Worm (Caenorhabditis elegans) whole organism, L3 larva: ENCODE data around the gene mpk-2.

Source experiments
- R02D3.7 ChIP-seq: fragments of 150-350 bp; optimal IDR thresholded peaks from 2 replicates; lab custom pipeline; 2014; ENCODE audit warnings: missing biosample characterization, missing genetic modification characterization
- ZK546.5 ChIP-seq: sonication (generic microtip); optimal IDR thresholded peaks from 2 replicates; lab custom pipeline; 2017; ENCODE audit warnings: missing biosample characterization, missing genetic modification characterization
- aly-2 ChIP-seq: fragments of 150-350 bp; optimal IDR thresholded peaks from 2 replicates; lab custom pipeline; 2014; ENCODE audit warnings: missing biosample characterization, missing genetic modification characterization
- ama-1 ChIP-seq: fragments of 150-350 bp; optimal IDR thresholded peaks from 2 replicates; lab custom pipeline; 2018
- ceh-16 ChIP-seq: sonication (generic microtip); optimal IDR thresholded peaks from 2 replicates; lab custom pipeline; 2017; ENCODE audit warnings: missing biosample characterization, missing genetic modification characterization
- ceh-28 ChIP-seq: fragments of 150-350 bp; optimal IDR thresholded peaks from 2 replicates; lab custom pipeline; 2014; ENCODE audit warnings: missing biosample characterization, missing genetic modification reagents, missing genetic modification characterization
- ceh-82 ChIP-seq: fragments of 150-350 bp; optimal IDR thresholded peaks from 2 replicates; lab custom pipeline; 2014; ENCODE audit warnings: missing biosample characterization, missing genetic modification characterization
- ceh-9 ChIP-seq: sonication (generic microtip); optimal IDR thresholded peaks from 2 replicates; lab custom pipeline; 2018; ENCODE audit warnings: missing biosample characterization, missing genetic modification characterization
- daf-12 ChIP-seq: fragments of 150-350 bp; optimal IDR thresholded peaks from 2 replicates; lab custom pipeline; 2014; ENCODE audit warnings: missing biosample characterization, missing genetic modification reagents, missing genetic modification characterization
- egl-27 ChIP-seq: sonication (generic microtip); optimal IDR thresholded peaks from 4 replicates; lab custom pipeline; 2017; ENCODE audit warnings: missing biosample characterization, missing genetic modification reagents, missing genetic modification characterization
- egl-5 ChIP-seq: fragments of 150-350 bp; optimal IDR thresholded peaks from 2 replicates; lab custom pipeline; 2017; ENCODE audit warnings: missing biosample characterization, missing genetic modification reagents, missing genetic modification characterization, inconsistent platforms
- elt-1 ChIP-seq: fragments of 150-350 bp; optimal IDR thresholded peaks from 2 replicates; lab custom pipeline; 2014; ENCODE audit warnings: missing biosample characterization, missing genetic modification characterization
- elt-2 ChIP-seq: sonication (generic microtip); optimal IDR thresholded peaks from 2 replicates; lab custom pipeline; 2016; ENCODE audit warnings: missing genetic modification reagents, mild to moderate bottlenecking, missing genetic modification characterization, missing compliant biosample characterization
- elt-3 ChIP-seq, 3 experiments: fragments of 150-350 bp in 1 of 3; sonication (generic microtip) in 2 of 3; optimal IDR thresholded peaks; 2 replicates in 2 of 3; 4 replicates in 1 of 3; lab custom pipeline; 2014 to 2017; ENCODE audit warnings: missing biosample characterization in 3 of 3, missing genetic modification characterization in 3 of 3
- eor-1 ChIP-seq, 2 experiments: fragments of 150-350 bp; optimal IDR thresholded peaks; 2 replicates each; lab custom pipeline; 2014 to 2018; ENCODE audit warnings: missing biosample characterization in 2 of 2, missing genetic modification characterization in 2 of 2
- fkh-10 ChIP-seq: sonication (generic microtip); optimal IDR thresholded peaks from 2 replicates; lab custom pipeline; 2017; ENCODE audit warnings: missing biosample characterization, missing genetic modification reagents, missing genetic modification characterization
- fkh-2 ChIP-seq: fragments of 150-350 bp; optimal IDR thresholded peaks from 2 replicates; lab custom pipeline; 2014; ENCODE audit warnings: missing biosample characterization, missing genetic modification reagents, missing genetic modification characterization
- fos-1 ChIP-seq: fragments of 150-350 bp; optimal IDR thresholded peaks from 2 replicates; lab custom pipeline; 2014; ENCODE audit warnings: missing biosample characterization, missing genetic modification characterization
- hmg-11 ChIP-seq: sonication (generic microtip); optimal IDR thresholded peaks from 2 replicates; lab custom pipeline; 2016; ENCODE audit warnings: missing genetic modification characterization, missing compliant biosample characterization
- jun-1 ChIP-seq: fragments of 150-350 bp; optimal IDR thresholded peaks from 2 replicates; lab custom pipeline; 2014; ENCODE audit warnings: missing biosample characterization, missing genetic modification reagents, missing genetic modification characterization
- lin-15B ChIP-seq: fragments of 150-350 bp; optimal IDR thresholded peaks from 2 replicates; lab custom pipeline; 2014; ENCODE audit warnings: missing biosample characterization, missing genetic modification characterization
- lin-39 ChIP-seq: fragments of 150-350 bp; optimal IDR thresholded peaks from 2 replicates; lab custom pipeline; 2018; ENCODE audit warnings: missing biosample characterization, missing genetic modification reagents, missing genetic modification characterization
- lsy-12 ChIP-seq: sonication (generic microtip); optimal IDR thresholded peaks from 2 replicates; lab custom pipeline; 2016; ENCODE audit warnings: mild to moderate bottlenecking, missing genetic modification characterization, missing compliant biosample characterization
- mdl-1 ChIP-seq: fragments of 150-350 bp; optimal IDR thresholded peaks from 2 replicates; lab custom pipeline; 2014; ENCODE audit warnings: missing biosample characterization, missing genetic modification characterization
- mml-1 ChIP-seq: fragments of 150-350 bp; sonication (generic microtip); optimal IDR thresholded peaks from 3 replicates; lab custom pipeline; 2014; ENCODE audit warnings: missing biosample characterization, missing genetic modification characterization
- nfya-1 ChIP-seq: sonication (generic microtip); optimal IDR thresholded peaks from 2 replicates; lab custom pipeline; 2017; ENCODE audit warnings: missing genetic modification characterization, mild to moderate bottlenecking, missing compliant biosample characterization, antibody characterized with exemption, moderate library complexity; ENCODE audit not compliant: insufficient read depth
- nhr-11 ChIP-seq: fragments of 150-350 bp; optimal IDR thresholded peaks from 2 replicates; lab custom pipeline; 2014; ENCODE audit warnings: missing biosample characterization, missing genetic modification characterization
- nhr-12 ChIP-seq: fragments of 150-350 bp; optimal IDR thresholded peaks from 2 replicates; lab custom pipeline; 2014; ENCODE audit warnings: missing biosample characterization, missing genetic modification characterization
- nhr-23 ChIP-seq: fragments of 150-350 bp; optimal IDR thresholded peaks from 2 replicates; lab custom pipeline; 2014; ENCODE audit warnings: missing biosample characterization, missing genetic modification reagents, missing genetic modification characterization
- nhr-237 ChIP-seq: fragments of 150-350 bp; optimal IDR thresholded peaks from 2 replicates; lab custom pipeline; 2014; ENCODE audit warnings: missing biosample characterization, missing genetic modification characterization
- nhr-25 ChIP-seq: sonication (generic microtip); optimal IDR thresholded peaks from 2 replicates; lab custom pipeline; 2017; ENCODE audit warnings: missing biosample characterization, missing genetic modification characterization
- nhr-28 ChIP-seq: fragments of 150-350 bp; optimal IDR thresholded peaks from 2 replicates; lab custom pipeline; 2014; ENCODE audit warnings: missing biosample characterization, missing genetic modification characterization
- nhr-43 ChIP-seq: sonication (generic microtip); optimal IDR thresholded peaks from 2 replicates; lab custom pipeline; 2016; ENCODE audit warnings: mild to moderate bottlenecking, missing genetic modification characterization, missing compliant biosample characterization; ENCODE audit not compliant: poor library complexity, severe bottlenecking
- nhr-67 ChIP-seq: fragments of 150-350 bp; optimal IDR thresholded peaks from 2 replicates; lab custom pipeline; 2014; ENCODE audit warnings: missing biosample characterization, missing genetic modification characterization
- nhr-76 ChIP-seq: fragments of 150-350 bp; sonication (generic microtip); optimal IDR thresholded peaks from 5 replicates; lab custom pipeline; 2014; ENCODE audit warnings: missing biosample characterization, missing genetic modification characterization
- nhr-77 ChIP-seq: fragments of 150-350 bp; optimal IDR thresholded peaks from 2 replicates; lab custom pipeline; 2014; ENCODE audit warnings: missing biosample characterization, missing genetic modification characterization
- pha-4 ChIP-seq: fragments of 150-350 bp; optimal IDR thresholded peaks from 2 replicates; lab custom pipeline; 2014; ENCODE audit warnings: missing biosample characterization, missing genetic modification reagents, missing genetic modification characterization
- pqm-1 ChIP-seq: fragments of 150-350 bp; optimal IDR thresholded peaks from 2 replicates; lab custom pipeline; 2017; ENCODE audit warnings: missing biosample characterization, missing genetic modification characterization, inconsistent platforms
- sea-2 ChIP-seq: fragments of 150-350 bp; sonication (generic microtip); optimal IDR thresholded peaks from 4 replicates; lab custom pipeline; 2014; ENCODE audit warnings: missing biosample characterization, missing genetic modification reagents, missing genetic modification characterization
- skn-1 ChIP-seq: fragments of 150-350 bp; optimal IDR thresholded peaks from 2 replicates; lab custom pipeline; 2014; ENCODE audit warnings: missing biosample characterization, missing genetic modification characterization
- snpc-4 ChIP-seq: fragments of 150-350 bp; optimal IDR thresholded peaks from 2 replicates; lab custom pipeline; 2014; ENCODE audit warnings: missing biosample characterization, missing genetic modification characterization
- tbx-2 ChIP-seq: sonication (generic microtip); optimal IDR thresholded peaks from 2 replicates; lab custom pipeline; 2016; ENCODE audit warnings: mild to moderate bottlenecking, missing genetic modification characterization, missing compliant biosample characterization
- unc-39 ChIP-seq: sonication (generic microtip); optimal IDR thresholded peaks from 4 replicates; lab custom pipeline; 2017; ENCODE audit warnings: missing biosample characterization, missing genetic modification characterization
- unc-62 ChIP-seq: fragments of 150-350 bp; sonication (generic microtip); optimal IDR thresholded peaks from 4 replicates; lab custom pipeline; 2014; ENCODE audit warnings: missing biosample characterization, missing genetic modification reagents, missing genetic modification characterization
- zag-1 ChIP-seq: fragments of 150-350 bp; optimal IDR thresholded peaks from 2 replicates; lab custom pipeline; 2014; ENCODE audit warnings: missing biosample characterization, missing genetic modification characterization
- ztf-11 ChIP-seq: fragments of 150-350 bp; optimal IDR thresholded peaks from 2 replicates; lab custom pipeline; 2014; ENCODE audit warnings: missing biosample characterization, missing genetic modification characterization
- ztf-4 ChIP-seq: fragments of 150-350 bp; optimal IDR thresholded peaks from 2 replicates; lab custom pipeline; 2014; ENCODE audit warnings: missing biosample characterization, missing genetic modification characterization

Gene mpk-2

ce11 chrII:5103784-5104457 is at the start of gene mpk-2, which contains the start of gene C04G6.11:
TSS of gene mpk-2 (plus strand) at chrII:5104118.
TSS of gene C04G6.11 (minus strand) at chrII:5103834.
- no peak for TF ChIP-seq fos-1 (tag; lab: Kevin White, UChicago)
- TF ChIP-seq ztf-4 (tag; lab: Kevin White, UChicago): no peak
- TF ChIP-seq pqm-1 (tag; lab: Kevin White, UChicago): peak; percentile 42
- no peak for TF ChIP-seq mdl-1
- no peak for TF ChIP-seq nhr-67 (tag; lab: Kevin White, UChicago)
- TF ChIP-seq egl-27 (tag; lab: Kevin White, UChicago): no peak
- peak; percentile 33 for TF ChIP-seq jun-1 (tag; lab: Kevin White, UChicago)
- no peak for TF ChIP-seq skn-1 (tag; lab: Kevin White, UChicago)
- TF ChIP-seq daf-12 (tag; lab: Kevin White, UChicago): no peak
- TF ChIP-seq elt-2 (tag; lab: Kevin White, UChicago): peak; percentile 99
- TF ChIP-seq pha-4 (tag; lab: Kevin White, UChicago): peak; percentile 27
- TF ChIP-seq, all 47 proteins: peak for 4

- TF ChIP-seq lin-15B (peak; percentile 98), pqm-1 (tag; lab: Kevin White, UChicago) (peak; percentile 91), nhr-237 (tag; lab: Kevin White, UChicago) (no peak), sea-2 (GFP tag; lab: Kevin White, UChicago) (no peak), nfya-1 (tag; lab: Kevin White, UChicago) (peak; percentile 99), mdl-1 (no peak), ztf-4 (tag; lab: Kevin White, UChicago) (peak; percentile 67), skn-1 (tag; lab: Kevin White, UChicago) (peak; percentile 91), elt-1 (peak; percentile 47), ceh-16 (tag; lab: Kevin White, UChicago) (no peak), lsy-12 (peak; percentile 78), ceh-82 (tag; lab: Kevin White, UChicago) (peak; percentile 48), nhr-12 (tag; lab: Kevin White, UChicago) (no peak), egl-27 (tag; lab: Kevin White, UChicago) (no peak), nhr-28 (tag; lab: Kevin White, UChicago) (no peak), hmg-11 (tag; lab: Kevin White, UChicago) (peak; percentile 86), tbx-2 (tag; lab: Kevin White, UChicago) (peak; percentile 57), ceh-9 (tag; lab: Kevin White, UChicago) (no peak), egl-5 (tag; lab: Kevin White, UChicago) (peak; percentile 94), fkh-2 (tag; lab: Kevin White, UChicago) (no peak), fos-1 (tag; lab: Kevin White, UChicago) (no peak), unc-39 (tag; lab: Kevin White, UChicago) (no peak), ama-1 (lab: Kevin White, UChicago) (peak; percentile 90), nhr-25 (tag; lab: Kevin White, UChicago) (peak; percentile 99), ZK546.5 (tag; lab: Kevin White, UChicago) (peak; percentile 37), eor-1 (tag; optimal IDR thresholded peaks at IDR 0.05; lab: Kevin White, UChicago) (no peak), unc-62 (GFP tag; lab: Kevin White, UChicago) (peak; percentile 58), zag-1 (tag; lab: Kevin White, UChicago) (no peak), elt-2 (tag; lab: Kevin White, UChicago) (peak; percentile 98), nhr-11 (peak; percentile 82), mml-1 (tag; lab: Kevin White, UChicago) (no peak), lin-39 (peak; percentile 96), pha-4 (tag; lab: Kevin White, UChicago) (peak; percentile 99), nhr-23 (tag; lab: Kevin White, UChicago) (peak; percentile 98), daf-12 (tag; lab: Kevin White, UChicago) (no peak), nhr-77 (tag; lab: Kevin White, UChicago) (peak; percentile 13), aly-2 (no peak), nhr-67 (tag; lab: Kevin White, UChicago) (no peak), elt-3 (tag; optimal IDR thresholded peaks at IDR 0.05; lab: Kevin White, UChicago) (no peak), jun-1 (tag; lab: Kevin White, UChicago) (peak; percentile 77), nhr-76 (tag; lab: Kevin White, UChicago) (peak; percentile 11), snpc-4 (tag; lab: Kevin White, UChicago) (peak; percentile 96), R02D3.7 (tag; lab: Kevin White, UChicago) (peak; percentile 84), fkh-10 (GFP tag; lab: Kevin White, UChicago) (peak; percentile 53), ztf-11 (tag; lab: Kevin White, UChicago) (no peak), ceh-28 (tag; lab: Kevin White, UChicago) (peak; percentile 89), nhr-43 (tag; lab: Kevin White, UChicago) (peak; percentile 94)
Observed at ce11 chrII:5055129-5055666, 48.7 kb upstream of the mpk-2 start, which contains the start of the genes ify-1 and rpl-22. TSS of gene ify-1 (minus strand) at chrII:5055179. TSS of gene rpl-22 (plus strand) at chrII:5055616.
